Worm (Caenorhabditis elegans) whole organism, L4/young adult: ENCODE data around the gene F47B8.1.

Source experiments
- W03F9.2 ChIP-seq: fragments of 150-350 bp; optimal IDR thresholded peaks from 2 replicates; lab custom pipeline; 2014; ENCODE audit warnings: missing biosample characterization, missing genetic modification characterization
- him-1 ChIP-seq: sonication (generic microtip); optimal IDR thresholded peaks from 2 replicates; lab custom pipeline; 2016; ENCODE audit warnings: missing genotype, missing genetic modification reagents, missing genetic modification characterization, missing compliant biosample characterization

DNA sequence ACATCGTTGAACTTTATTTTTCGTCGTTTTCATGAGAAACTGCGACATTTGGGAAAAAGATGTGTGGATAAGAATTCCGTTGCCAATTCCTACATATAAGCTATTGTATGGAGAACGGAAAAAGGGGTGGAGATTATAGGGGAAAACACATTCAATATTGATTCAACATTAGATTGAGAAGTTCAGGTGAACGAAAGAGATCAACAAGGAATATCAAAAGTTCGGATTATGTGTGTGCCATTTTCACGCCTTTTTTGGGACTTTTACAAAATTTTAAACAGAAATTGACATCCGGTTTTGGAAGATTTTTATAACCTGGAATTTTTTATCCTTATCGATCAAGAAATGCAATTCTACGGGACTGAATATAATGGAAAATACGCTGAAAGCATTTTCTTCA, 13.6 kb upstream of the F47B8.1 start, which contains the start of gene F47B8.5:
- TF ChIP-seq W03F9.2 (no peak), him-1 (tag; lab: Kevin White, UChicago) (no peak)
